Fruit fly (Drosophila melanogaster) whole organism, prepupa: ENCODE data around the gene CG42238.

Source experiments
- Blimp-1 ChIP-seq: fragments of 200-800 bp; sonication (Bioruptor generic); optimal IDR thresholded peaks from 3 replicates; lab custom pipeline; 2017; ENCODE audit warnings: missing biosample characterization, missing genetic modification characterization, mild to moderate bottlenecking, moderate library complexity, missing genetic modification reagents
- CG7368 ChIP-seq: fragments of 200-800 bp; sonication (Bioruptor generic); optimal IDR thresholded peaks from 3 replicates; lab custom pipeline; 2016; ENCODE audit warnings: missing biosample characterization, missing genetic modification characterization
- CG9139 ChIP-seq: fragments of 200-800 bp; sonication (Bioruptor generic); optimal IDR thresholded peaks from 3 replicates; lab custom pipeline; 2017; ENCODE audit warnings: missing biosample characterization, mild to moderate bottlenecking, missing genetic modification characterization
- Gug ChIP-seq: fragments of 200-800 bp; sonication (Bioruptor generic); IDR thresholded peaks from 2 replicates; pipeline ENCODE4 v1.3.6; 2022; ENCODE audit warnings: missing biosample characterization, missing genetic modification characterization
- Smox ChIP-seq: fragments of 200-800 bp; sonication (Bioruptor generic); optimal IDR thresholded peaks from 3 replicates; lab custom pipeline; 2016; ENCODE audit warnings: missing biosample characterization, missing genetic modification characterization
- topi ChIP-seq: fragments of 200-800 bp; sonication (Bioruptor generic); optimal IDR thresholded peaks from 3 replicates; lab custom pipeline; 2016; ENCODE audit warnings: missing biosample characterization, missing genetic modification characterization

dm6 chr2L:20982242-20982641 is 69.7 kb downstream of the CG42238 start:
- TF ChIP-seq topi (GFP tag; lab: Kevin White, UChicago) (no peak), Blimp-1 (GFP tag; lab: Kevin White, UChicago) (no peak), CG7368 (GFP tag; lab: Kevin White, UChicago) (no peak), Smox (GFP tag; lab: Kevin White, UChicago) (no peak), CG9139 (GFP tag; lab: Kevin White, UChicago) (no peak), Gug (no peak)
